Worm (Caenorhabditis elegans): ENCODE data around the gene F35D11.3.

DNA sequence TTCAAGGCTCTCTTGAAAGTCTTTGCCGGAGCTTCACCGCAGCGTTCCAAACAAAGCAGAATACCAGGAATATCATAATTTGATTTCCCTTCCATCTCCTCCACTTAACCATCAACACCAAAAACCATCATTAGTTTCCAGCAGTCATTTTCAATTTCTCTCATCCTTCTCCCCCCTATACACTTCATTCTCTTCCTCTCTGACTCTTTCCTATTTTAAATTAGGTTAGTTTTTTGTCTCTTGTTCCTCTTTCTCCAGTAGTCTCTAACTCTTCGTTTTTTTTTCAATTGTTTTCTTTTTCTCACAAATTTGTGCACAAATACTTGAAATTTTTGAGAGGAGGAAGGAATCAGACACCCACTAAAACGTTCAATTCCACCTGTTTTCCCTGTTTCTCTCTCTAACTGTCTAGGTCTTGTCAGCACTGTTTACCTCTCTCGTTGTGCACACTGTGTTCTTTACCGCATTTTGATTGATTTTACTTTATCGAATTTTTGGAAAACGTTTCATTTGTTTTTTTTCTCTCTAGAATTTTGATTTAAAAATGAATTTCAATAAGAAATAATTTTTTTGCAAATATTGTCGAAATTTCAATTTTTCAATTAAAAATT lies 1.4 kb upstream of the F35D11.3 start:
- no peak for TF ChIP-seq tra-4 (tag; optimal IDR thresholded peaks at IDR 0.05)
- no peak for TF ChIP-seq ets-7 (tag; optimal IDR thresholded peaks at IDR 0.05)
- no peak for TF ChIP-seq aly-1 (tag; optimal IDR thresholded peaks at IDR 0.05)
- TF ChIP-seq F13C5.2 (tag; optimal IDR thresholded peaks at IDR 0.05), result no peak
- no peak for TF ChIP-seq ama-1 (optimal IDR thresholded peaks at IDR 0.05)
- TF ChIP-seq hmbx-1 (tag; optimal IDR thresholded peaks at IDR 0.05), result no peak
- no peak for TF ChIP-seq tbx-37 (GFP tag; conservative IDR thresholded peaks at IDR 0.05)
- no peak for TF ChIP-seq hmg-4 (GFP tag; optimal IDR thresholded peaks at IDR 0.05)
- TF ChIP-seq flt-1 (GFP tag; IDR thresholded peaks at IDR 0.05), result no peak
- TF ChIP-seq pes-1 (GFP tag; IDR thresholded peaks at IDR 0.05), result no peak
- TF ChIP-seq B0310.2 (tag; optimal IDR thresholded peaks at IDR 0.05), result no peak
- no peak for TF ChIP-seq sea-1 (GFP tag; conservative IDR thresholded peaks at IDR 0.05)
